Worm (Caenorhabditis elegans): ENCODE data around the gene ctl-1.
"Not testable (repeated sequence)": the region's sequence is repeated elsewhere in the genome, so short reads cannot be mapped to it uniquely, and the experiment has no call there.

DNA sequence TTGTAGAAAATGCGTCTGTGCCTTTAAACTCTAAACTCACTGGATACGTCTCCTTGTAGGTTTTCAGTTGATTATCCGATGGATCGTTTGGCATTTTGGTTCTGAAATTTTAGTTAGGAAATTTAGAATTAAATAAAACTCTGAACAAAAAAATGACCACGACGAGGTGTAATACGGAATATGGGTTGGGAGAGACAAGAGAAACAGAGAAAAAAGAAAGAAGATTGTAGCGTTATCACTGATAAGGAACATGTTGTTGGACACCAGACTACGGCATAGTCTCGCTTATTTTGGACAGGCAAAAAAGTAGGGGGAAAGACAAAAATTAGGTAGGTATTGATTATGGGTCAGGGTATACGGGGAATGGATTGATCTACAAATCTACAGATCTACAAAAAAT is at the start of gene ctl-1:
- not testable (repeated sequence) for TF ChIP-seq elt-1, mdl-1, skn-1, aly-2, nhr-21 (tag; optimal IDR thresholded peaks at IDR 0.05)
